Worm (Caenorhabditis elegans) whole organism, midembryonic: Measurements from ENCODE around the gene srw-32.

Experiments
- cog-1 ChIP-seq: sonication (generic microtip); optimal IDR thresholded peaks from 2 replicates; lab custom pipeline; 2016; ENCODE audit warnings: missing genetic modification characterization, missing compliant biosample characterization
- flt-1 ChIP-seq: fragments of 200-800 bp; sonication (Bioruptor generic); IDR thresholded peaks from 2 replicates; pipeline ENCODE4 v1.3.6; 2022; ENCODE audit warnings: missing genetic modification characterization, missing compliant biosample characterization
- klf-2 ChIP-seq: fragments of 200-800 bp; sonication (Bioruptor generic); conservative IDR thresholded peaks from 2 replicates; pipeline ENCODE4 v1.3.6; 2022; ENCODE audit warnings: missing genetic modification reagents, missing genetic modification characterization, missing compliant biosample characterization
- med-1 ChIP-seq: sonication (generic microtip); optimal IDR thresholded peaks from 2 replicates; lab custom pipeline; 2017; ENCODE audit warnings: missing genetic modification characterization, mild to moderate bottlenecking, missing compliant biosample characterization, antibody characterized with exemption, missing genetic modification reagents; ENCODE audit not compliant: insufficient read depth
- ref-1 ChIP-seq: fragments of 200-800 bp; sonication (Bioruptor generic); conservative IDR thresholded peaks from 2 replicates; pipeline ENCODE4 v1.3.6; 2022; ENCODE audit warnings: missing genetic modification reagents, missing genetic modification characterization, missing compliant biosample characterization
- tab-1 ChIP-seq: fragments of 200-800 bp; sonication (Bioruptor generic); IDR thresholded peaks from 2 replicates; pipeline ENCODE4 v1.3.6; 2022; ENCODE audit warnings: missing genetic modification characterization, missing compliant biosample characterization
- ztf-23 ChIP-seq: fragments of 200-800 bp; sonication (Bioruptor generic); IDR thresholded peaks from 2 replicates; pipeline ENCODE4 v1.3.6; 2022; ENCODE audit warnings: missing genetic modification reagents, missing genetic modification characterization, missing compliant biosample characterization
- ztf-29 ChIP-seq: fragments of 200-800 bp; sonication (Bioruptor generic); IDR thresholded peaks from 2 replicates; pipeline ENCODE4 v1.3.6; 2022; ENCODE audit warnings: missing genetic modification reagents, missing genetic modification characterization, missing compliant biosample characterization

DNA sequence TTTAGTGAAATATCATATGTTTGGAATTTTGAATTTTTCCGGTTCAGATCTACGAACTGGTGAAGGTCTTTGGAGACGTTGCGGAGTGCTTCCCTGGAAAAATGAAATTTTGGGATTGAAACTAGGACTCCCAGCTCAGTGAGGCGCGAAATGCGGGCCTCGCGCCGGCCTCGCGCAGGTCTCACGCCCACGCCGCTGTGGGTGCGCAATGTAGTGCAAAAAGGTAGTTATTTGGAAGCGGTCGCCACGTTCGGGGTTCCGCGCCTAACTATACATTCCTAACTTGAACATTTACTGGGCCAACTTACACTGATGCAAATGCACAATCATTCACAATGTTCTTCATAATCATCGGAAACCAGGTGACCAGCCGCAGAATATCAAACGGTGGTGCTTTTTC is 8.5 kb upstream of the srw-32 start:
- no peak for TF ChIP-seq cog-1 (tag; lab: Kevin White, UChicago)
- TF ChIP-seq ztf-29 (GFP tag; lab: Robert Waterston, UW), result no peak
- no peak for TF ChIP-seq ztf-23
- TF ChIP-seq med-1, result no peak
- no peak for TF ChIP-seq flt-1 (GFP tag; lab: Robert Waterston, UW)
- no peak for TF ChIP-seq klf-2 (GFP tag; lab: Robert Waterston, UW)
- no peak for TF ChIP-seq ref-1 (GFP tag; lab: Robert Waterston, UW)
- no peak for TF ChIP-seq tab-1 (GFP tag; lab: Robert Waterston, UW)
